Fruit fly (Drosophila melanogaster): Measurements from ENCODE around the gene Mcm2.
A peak's percentile ranks its signal among the peaks of the same experiment; 100 is the strongest.

Gene Mcm2

DNA sequence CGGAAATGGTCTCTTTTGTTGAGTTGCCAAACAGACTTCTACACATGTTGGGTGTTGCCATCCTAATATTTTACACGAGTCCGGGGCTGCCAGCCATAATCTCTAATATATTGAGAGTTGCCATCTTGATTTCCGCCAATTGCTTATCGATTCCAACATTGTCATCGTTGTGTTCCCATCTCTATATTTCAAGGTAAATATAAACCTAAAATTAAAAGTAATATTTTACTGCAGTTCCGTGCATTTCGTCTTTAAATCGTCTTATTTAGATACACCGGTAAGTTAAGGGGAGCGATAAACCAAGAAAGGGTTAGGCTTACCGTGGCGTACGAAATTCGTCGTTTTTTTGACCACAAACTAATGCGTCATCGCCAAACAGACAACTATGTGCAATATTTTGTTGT is 31.4 kb upstream of the Mcm2 start, which contains the start of gene PolI (continued):
- TF ChIP-seq hbn (GFP tag; IDR thresholded peaks at IDR 0.05; ENCODE audit: partially characterized antibody) (0 out of 2 replicates have a peak, but pooled peaks have one; percentile 30), CG7271 (tag; optimal IDR thresholded peaks at IDR 0.05) (no peak), gcm (GFP tag; optimal IDR thresholded peaks at IDR 0.05) (no peak), CG12071 (GFP tag; optimal IDR thresholded peaks at IDR 0.05) (no peak), Nf-YB (GFP tag; optimal IDR thresholded peaks at IDR 0.05) (peak; percentile 42), Rx (GFP tag; IDR thresholded peaks at IDR 0.05) (no peak), CG18262 (tag; optimal IDR thresholded peaks at IDR 0.05) (no peak), ato (GFP tag; IDR thresholded peaks at IDR 0.05; ENCODE audit: partially characterized antibody) (peak; percentile 5; the same call in 1 of the 2 replicates), CG14710 (tag; optimal IDR thresholded peaks at IDR 0.05) (peak; percentile 68), BtbVII (GFP tag; optimal IDR thresholded peaks at IDR 0.05) (no peak), dan (GFP tag; IDR thresholded peaks at IDR 0.05) (no peak), salm (tag; optimal IDR thresholded peaks at IDR 0.05) (peak; percentile 11), nmo (GFP tag; optimal IDR thresholded peaks at IDR 0.05) (peak; percentile 36), Trl (optimal IDR thresholded peaks at IDR 0.05) (no peak), Trl (GFP tag; optimal IDR thresholded peaks at IDR 0.05) (no peak), CG12769 (tag; optimal IDR thresholded peaks at IDR 0.05) (peak; percentile 59), hkb (optimal IDR thresholded peaks at IDR 0.05) (no peak), hkb (GFP tag; IDR thresholded peaks at IDR 0.05) (no peak), ind (GFP tag; optimal IDR thresholded peaks at IDR 0.05) (peak; percentile 8), CG18599 (GFP tag; optimal IDR thresholded peaks at IDR 0.05) (no peak), ftz-f1 (GFP tag; optimal IDR thresholded peaks at IDR 0.05) (peak; percentile 95), HmgD (GFP tag; optimal IDR thresholded peaks at IDR 0.05) (no peak), chif (GFP tag; optimal IDR thresholded peaks at IDR 0.05) (peak in 1 of 2 experiments; percentile 13), CG8290 (GFP tag; optimal IDR thresholded peaks at IDR 0.05) (no peak), CG8290 (tag; optimal IDR thresholded peaks at IDR 0.05) (peak in 1 of 2 experiments; percentile 72), amos (GFP tag; IDR thresholded peaks at IDR 0.05; ENCODE audit: partially characterized antibody) (peak; percentile 53; the same call in 1 of the 2 replicates), CG15514 (GFP tag; optimal IDR thresholded peaks at IDR 0.05) (peak; percentile 80), her (GFP tag; optimal IDR thresholded peaks at IDR 0.05) (no peak), NfI (GFP tag; optimal IDR thresholded peaks at IDR 0.05) (peak; percentile 26), mirr (GFP tag; optimal IDR thresholded peaks at IDR 0.05) (peak; percentile 22), gfzf (GFP tag; optimal IDR thresholded peaks at IDR 0.05) (peak; percentile 29), Dbx (GFP tag; IDR thresholded peaks at IDR 0.05) (peak; percentile 39; the same call in 1 of the 3 replicates), CG10979 (tag; optimal IDR thresholded peaks at IDR 0.05) (peak; percentile 8), pho (GFP tag; optimal IDR thresholded peaks at IDR 0.05) (peak; percentile 45), CG1792 (GFP tag; optimal IDR thresholded peaks at IDR 0.05) (no peak), Hey (tag; optimal IDR thresholded peaks at IDR 0.05) (no peak), CG30020 (tag; optimal IDR thresholded peaks at IDR 0.05) (peak; percentile 16), PHDP (tag; optimal IDR thresholded peaks at IDR 0.05) (peak; percentile 42), CG10654 (GFP tag; optimal IDR thresholded peaks at IDR 0.05) (peak; percentile 27), Bgb (GFP tag; IDR thresholded peaks at IDR 0.05; ENCODE audit: partially characterized antibody) (peak; percentile 54; the same call in 1 of the 2 replicates), Hr51 (GFP tag; optimal IDR thresholded peaks at IDR 0.05) (peak in 1 of 2 experiments; percentile 10), CG4424 (GFP tag; optimal IDR thresholded peaks at IDR 0.05) (peak; percentile 32), CG4854 (GFP tag; optimal IDR thresholded peaks at IDR 0.05) (peak; percentile 26), CG4820 (GFP tag; optimal IDR thresholded peaks at IDR 0.05) (no peak)

All from whole organism, embryonic.